Fruit fly (Drosophila melanogaster) whole organism, embryonic: Measurements from ENCODE around the gene Indy-2.
A peak's percentile ranks its signal among the peaks of the same experiment; 100 is the strongest.

Experiments used
- Asciz ChIP-seq: fragments of 200-800 bp; sonication (Bioruptor generic); optimal IDR thresholded peaks from 2 replicates; lab custom pipeline; 2017; ENCODE audit warnings: missing biosample characterization, mild to moderate bottlenecking, missing genetic modification characterization, missing genetic modification reagents
- Atf6 ChIP-seq: fragments of 200-800 bp; sonication (Bioruptor generic); IDR thresholded peaks from 2 replicates; pipeline ENCODE4 v1.3.6; 2022; ENCODE audit warnings: missing biosample characterization, missing genetic modification characterization
- BtbVII ChIP-seq: fragments of 200-800 bp; sonication (Bioruptor generic); optimal IDR thresholded peaks from 3 replicates; lab custom pipeline; 2017; ENCODE audit warnings: missing biosample characterization, mild to moderate bottlenecking, missing genetic modification characterization
- CG10209 ChIP-seq: fragments of 200-800 bp; sonication (Bioruptor generic); optimal IDR thresholded peaks from 3 replicates; lab custom pipeline; 2017; ENCODE audit warnings: missing biosample characterization, mild to moderate bottlenecking, missing genetic modification characterization, missing genetic modification reagents
- CG10274 ChIP-seq: fragments of 200-800 bp; sonication (Bioruptor generic); optimal IDR thresholded peaks from 3 replicates; lab custom pipeline; 2017; ENCODE audit warnings: missing biosample characterization, mild to moderate bottlenecking, missing genetic modification characterization
- CG10321 ChIP-seq: fragments of 200-800 bp; sonication (Bioruptor generic); IDR thresholded peaks from 2 replicates; pipeline ENCODE4 v1.3.6; 2022; ENCODE audit warnings: missing biosample characterization, missing genetic modification characterization
- CG10431 ChIP-seq: fragments of 200-800 bp; sonication (Bioruptor generic); optimal IDR thresholded peaks from 3 replicates; lab custom pipeline; 2018; ENCODE audit warnings: missing biosample characterization, mild to moderate bottlenecking, missing genetic modification characterization
- CG10543 ChIP-seq: fragments of 200-800 bp; sonication (Bioruptor generic); optimal IDR thresholded peaks from 3 replicates; lab custom pipeline; 2017; ENCODE audit warnings: missing biosample characterization, mild to moderate bottlenecking, missing genetic modification characterization, moderate library complexity
- CG12155 ChIP-seq: fragments of 200-800 bp; sonication (Bioruptor generic); optimal IDR thresholded peaks from 3 replicates; lab custom pipeline; 2016; ENCODE audit warnings: missing biosample characterization, missing genetic modification characterization
- CG12219 ChIP-seq: fragments of 200-800 bp; sonication (Bioruptor generic); optimal IDR thresholded peaks from 3 replicates; lab custom pipeline; 2018; ENCODE audit warnings: missing biosample characterization, mild to moderate bottlenecking, missing genetic modification characterization
- CG13287 ChIP-seq: fragments of 200-800 bp; sonication (Bioruptor generic); IDR thresholded peaks from 2 replicates; pipeline ENCODE4 v1.3.6; 2022; ENCODE audit warnings: missing biosample characterization, missing genetic modification characterization; ENCODE audit not compliant: partially characterized antibody
- CG14014 ChIP-seq: fragments of 200-800 bp; sonication (Bioruptor generic); IDR thresholded peaks from 2 replicates; pipeline ENCODE4 v1.3.6; 2022; ENCODE audit warnings: missing biosample characterization, missing genetic modification characterization
- CG1602 ChIP-seq: fragments of 200-800 bp; sonication (Bioruptor generic); optimal IDR thresholded peaks from 3 replicates; lab custom pipeline; 2016; ENCODE audit warnings: missing biosample characterization, missing genetic modification characterization
- CG17361 ChIP-seq: fragments of 200-800 bp; sonication (Bioruptor generic); IDR thresholded peaks from 3 replicates; pipeline ENCODE4 v1.3.6; 2022; ENCODE audit warnings: missing biosample characterization, missing genetic modification characterization
- CG17829 ChIP-seq: fragments of 200-800 bp; optimal IDR thresholded peaks from 2 replicates; lab custom pipeline; 2019; ENCODE audit warnings: missing biosample characterization, mild to moderate bottlenecking, missing genetic modification characterization, moderate library complexity
- CG17912 ChIP-seq: fragments of 200-800 bp; sonication (Bioruptor generic); optimal IDR thresholded peaks from 2 replicates; lab custom pipeline; 2018; ENCODE audit warnings: missing biosample characterization, mild to moderate bottlenecking, missing genetic modification characterization
- CG2202 ChIP-seq: fragments of 200-800 bp; sonication (Bioruptor generic); optimal IDR thresholded peaks from 2 replicates; lab custom pipeline; 2018; ENCODE audit warnings: missing biosample characterization, mild to moderate bottlenecking, missing genetic modification characterization
- CG4820 ChIP-seq: fragments of 200-800 bp; sonication (Bioruptor generic); optimal IDR thresholded peaks from 3 replicates; lab custom pipeline; 2016; ENCODE audit warnings: missing biosample characterization, missing genetic modification characterization
- CG6272 ChIP-seq: fragments of 200-800 bp; sonication (Bioruptor generic); IDR thresholded peaks from 2 replicates; pipeline ENCODE4 v1.3.6; 2022; ENCODE audit warnings: missing biosample characterization, missing genetic modification characterization
- CG8290 ChIP-seq, 3 experiments: fragments of 200-800 bp; sonication (Bioruptor generic); optimal IDR thresholded peaks; 2 replicates each; lab custom pipeline; 2016 to 2019; ENCODE audit warnings: missing biosample characterization in 3 of 3, missing genetic modification characterization in 3 of 3, mild to moderate bottlenecking in 2 of 3, moderate library complexity in 1 of 3
- CG8944 ChIP-seq: fragments of 200-800 bp; sonication (Bioruptor generic); optimal IDR thresholded peaks from 3 replicates; lab custom pipeline; 2016; ENCODE audit warnings: missing biosample characterization, missing genetic modification characterization
- Chrac-16 ChIP-seq: fragments of 200-800 bp; sonication (Bioruptor generic); optimal IDR thresholded peaks from 3 replicates; lab custom pipeline; 2016; ENCODE audit warnings: missing biosample characterization, missing genetic modification characterization
- Ets65A ChIP-seq: fragments of 200-800 bp; sonication (Bioruptor generic); peaks from one replicate; lab custom pipeline; 2016; ENCODE audit warnings: missing biosample characterization, missing genetic modification characterization
- H15 ChIP-seq: fragments of 200-800 bp; sonication (Bioruptor generic); IDR thresholded peaks from 3 replicates; pipeline ENCODE4 v1.3.6; 2022; ENCODE audit warnings: missing biosample characterization, missing genetic modification characterization
- HLH54F ChIP-seq: fragments of 200-800 bp; sonication (Bioruptor generic); optimal IDR thresholded peaks from 3 replicates; lab custom pipeline; 2016; ENCODE audit warnings: missing biosample characterization, missing genetic modification characterization
- Max ChIP-seq: fragments of 200-800 bp; sonication (Bioruptor generic); optimal IDR thresholded peaks from 2 replicates; lab custom pipeline; 2016; ENCODE audit warnings: missing biosample characterization, mild to moderate bottlenecking, missing genetic modification characterization
- Nf-YB ChIP-seq: fragments of 200-800 bp; sonication (Bioruptor generic); optimal IDR thresholded peaks from 3 replicates; lab custom pipeline; 2019; ENCODE audit warnings: missing biosample characterization, mild to moderate bottlenecking, missing genetic modification characterization, moderate library complexity
- NfI ChIP-seq: fragments of 200-800 bp; sonication (Bioruptor generic); optimal IDR thresholded peaks from 3 replicates; lab custom pipeline; 2018; ENCODE audit warnings: missing biosample characterization, mild to moderate bottlenecking, missing genetic modification characterization, moderate library complexity
- Ptx1 ChIP-seq: fragments of 200-800 bp; sonication (Bioruptor generic); IDR thresholded peaks from 2 replicates; pipeline ENCODE4 v1.3.6; 2022; ENCODE audit warnings: missing biosample characterization, missing genetic modification characterization
- Sox102F ChIP-seq: fragments of 200-800 bp; sonication (Bioruptor generic); optimal IDR thresholded peaks from 2 replicates; lab custom pipeline; 2018; ENCODE audit warnings: missing biosample characterization, mild to moderate bottlenecking, missing genetic modification characterization, moderate library complexity
- Ssrp ChIP-seq: fragments of 200-800 bp; sonication (Bioruptor generic); optimal IDR thresholded peaks from 2 replicates; lab custom pipeline; 2018; ENCODE audit warnings: missing biosample characterization, mild to moderate bottlenecking, missing genetic modification characterization, moderate library complexity
- Trl ChIP-seq, 3 experiments: fragments of >200 bp in 2 of 3; fragments of 200-800 bp in 1 of 3; sonication (Bioruptor generic) in 1 of 3; optimal IDR thresholded peaks; 2 replicates in 1 of 3; 3 replicates in 2 of 3; lab custom pipeline; 2016 to 2017; ENCODE audit warnings: missing biosample characterization in 1 of 3, missing genetic modification characterization in 1 of 3
- YL-1 ChIP-seq: fragments of 200-800 bp; sonication (Bioruptor generic); optimal IDR thresholded peaks from 3 replicates; lab custom pipeline; 2017; ENCODE audit warnings: missing biosample characterization, mild to moderate bottlenecking, missing genetic modification characterization
- az2 ChIP-seq: fragments of 200-800 bp; sonication (Bioruptor generic); optimal IDR thresholded peaks from 3 replicates; lab custom pipeline; 2016; ENCODE audit warnings: missing biosample characterization, missing genetic modification characterization
- chm ChIP-seq: fragments of 200-800 bp; sonication (Bioruptor generic); IDR thresholded peaks from 2 replicates; pipeline ENCODE4 v1.3.6; 2022; ENCODE audit warnings: missing biosample characterization, missing genetic modification characterization
- klu ChIP-seq: fragments of 200-800 bp; sonication (Bioruptor generic); IDR thresholded peaks from 2 replicates; pipeline ENCODE4 v1.3.6; 2022; ENCODE audit warnings: missing biosample characterization, missing genetic modification characterization
- kni ChIP-seq: fragments of 200-800 bp; sonication (Bioruptor generic); optimal IDR thresholded peaks from 3 replicates; lab custom pipeline; 2017; ENCODE audit warnings: mild to moderate bottlenecking, missing biosample characterization, missing genetic modification reagents, missing genetic modification characterization
- knrl ChIP-seq: fragments of 200-800 bp; sonication (Bioruptor generic); IDR thresholded peaks from 3 replicates; pipeline ENCODE4 v1.3.6; 2022; ENCODE audit warnings: missing biosample characterization, missing genetic modification characterization; ENCODE audit not compliant: partially characterized antibody
- pan ChIP-seq, 4 experiments: fragments of >200 bp in 3 of 4; fragments of 200-800 bp in 1 of 4; sonication (Bioruptor generic) in 1 of 4; optimal IDR thresholded peaks in 3 of 4; IDR thresholded peaks in 1 of 4; 2 replicates each; pipeline versions ENCODE4 v1.3.6 to Lab custom; 2017 to 2022; ENCODE audit warnings: missing biosample characterization in 2 of 4, missing genetic modification characterization in 2 of 4, mixed read lengths in 1 of 4
- pzg ChIP-seq: fragments of 200-800 bp; sonication (Bioruptor generic); optimal IDR thresholded peaks from 3 replicates; lab custom pipeline; 2018; ENCODE audit warnings: missing biosample characterization, mild to moderate bottlenecking, missing genetic modification characterization, moderate library complexity
- row ChIP-seq: fragments of 200-800 bp; sonication (Bioruptor generic); IDR thresholded peaks from 3 replicates; pipeline ENCODE4 v1.3.6; 2022; ENCODE audit warnings: missing biosample characterization, missing genetic modification characterization
- scrt ChIP-seq: fragments of 200-800 bp; sonication (Bioruptor generic); optimal IDR thresholded peaks from 2 replicates; lab custom pipeline; 2018; ENCODE audit warnings: missing biosample characterization, mild to moderate bottlenecking, missing genetic modification characterization, moderate library complexity
- ssp ChIP-seq: fragments of 200-800 bp; sonication (Bioruptor generic); IDR thresholded peaks from 2 replicates; pipeline ENCODE4 v1.3.6; 2022; ENCODE audit warnings: missing biosample characterization, missing genetic modification characterization
- stwl ChIP-seq: fragments of 200-800 bp; sonication (Bioruptor generic); optimal IDR thresholded peaks from 3 replicates; lab custom pipeline; 2018; ENCODE audit warnings: missing biosample characterization, mild to moderate bottlenecking, missing genetic modification characterization, moderate library complexity
- twi ChIP-seq: fragments of 200-800 bp; optimal IDR thresholded peaks from 2 replicates; lab custom pipeline; 2019; ENCODE audit warnings: missing biosample characterization, mild to moderate bottlenecking, missing genetic modification characterization, moderate library complexity
- zen2 ChIP-seq: fragments of 200-800 bp; sonication (Bioruptor generic); IDR thresholded peaks from 3 replicates; pipeline ENCODE4 v1.3.6; 2022; ENCODE audit warnings: missing biosample characterization, missing genetic modification characterization; ENCODE audit not compliant: partially characterized antibody
- zfh2 ChIP-seq: fragments of 200-800 bp; sonication (Bioruptor generic); optimal IDR thresholded peaks from 2 replicates; lab custom pipeline; 2016; ENCODE audit warnings: missing biosample characterization, missing genetic modification characterization

Indy-2 gene

DNA sequence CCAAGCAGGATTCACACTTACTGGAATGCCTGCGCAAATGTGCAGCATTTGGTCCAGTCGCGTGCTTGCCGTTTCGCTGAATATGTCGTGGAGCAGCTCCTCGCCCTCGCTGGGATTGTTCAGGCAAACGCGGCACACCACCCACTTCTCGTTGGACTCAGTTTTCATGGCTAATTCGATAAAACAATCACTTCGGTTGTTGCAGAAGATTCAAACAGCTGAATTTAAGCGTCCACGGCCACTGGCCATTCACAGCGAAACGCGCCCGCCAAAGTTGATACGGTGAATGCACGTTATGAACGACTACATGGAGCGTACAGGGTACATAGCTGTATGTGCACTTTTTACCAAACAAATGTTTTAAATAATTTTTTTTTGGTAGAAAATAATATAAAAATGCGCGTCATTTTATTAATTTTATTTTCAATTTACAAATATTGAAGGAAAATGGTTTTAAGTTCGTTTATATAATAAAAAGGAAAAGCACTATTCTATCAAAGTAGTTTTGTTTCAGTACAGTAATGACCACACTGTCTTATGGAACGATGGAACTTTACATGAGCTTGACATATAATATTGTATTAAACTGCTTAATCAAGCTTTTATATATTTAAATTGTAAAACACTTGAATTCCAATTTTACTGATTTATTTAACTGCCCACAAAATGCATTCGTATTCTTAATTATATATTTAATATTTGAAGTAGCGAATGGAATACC, 11.4 kb upstream of the Indy-2 start, which contains the start of gene trem (continued):
- TF ChIP-seq ssp (GFP tag; lab: Robert Waterston, UW) (peak; percentile 75; the same call in 1 of the 2 replicates), CG8944 (GFP tag; lab: Kevin White, UChicago) (peak; percentile 31), knrl (GFP tag; lab: Robert Waterston, UW) (no peak), CG10209 (GFP tag; lab: Kevin White, UChicago) (peak; percentile 70), Ptx1 (GFP tag; lab: Robert Waterston, UW) (peak; percentile 80), H15 (peak; percentile 33; the same call in 1 of the 3 replicates), Asciz (GFP tag; lab: Kevin White, UChicago) (no peak), Atf6 (GFP tag; lab: Robert Waterston, UW) (peak; percentile 47; the same call in 1 of the 2 replicates), zfh2 (GFP tag; lab: Kevin White, UChicago) (peak; percentile 62), stwl (tag; lab: Kevin White, UChicago) (peak; percentile 15), HLH54F (GFP tag; lab: Kevin White, UChicago) (peak; percentile 54), chm (GFP tag; lab: Robert Waterston, UW) (no peak), YL-1 (GFP tag; lab: Kevin White, UChicago) (peak; percentile 51), CG12155 (GFP tag; lab: Kevin White, UChicago) (peak; percentile 74), CG6272 (GFP tag; lab: Robert Waterston, UW) (peak; percentile 75), scrt (GFP tag; lab: Kevin White, UChicago) (no peak), pzg (GFP tag; lab: Kevin White, UChicago) (peak; percentile 24), BtbVII (GFP tag; lab: Kevin White, UChicago) (peak; percentile 56), row (GFP tag; lab: Robert Waterston, UW) (peak; percentile 97), NfI (GFP tag; lab: Kevin White, UChicago) (peak; percentile 66), CG1602 (GFP tag; lab: Kevin White, UChicago) (peak; percentile 79), klu (GFP tag; lab: Robert Waterston, UW) (peak; percentile 75), zen2 (GFP tag; lab: Robert Waterston, UW) (no peak), CG8290 (GFP tag; optimal IDR thresholded peaks at IDR 0.05; lab: Kevin White, UChicago) (peak; percentile 49), CG8290 (tag; optimal IDR thresholded peaks at IDR 0.05; lab: Kevin White, UChicago) (no peak), CG17912 (GFP tag; lab: Kevin White, UChicago) (no peak), Max (GFP tag; lab: Kevin White, UChicago) (peak; percentile 58), Ssrp (tag; lab: Kevin White, UChicago) (peak; percentile 81), CG10543 (GFP tag; lab: Kevin White, UChicago) (peak; percentile 78), CG17361 (GFP tag; lab: Robert Waterston, UW) (peak; percentile 95), CG2202 (tag; lab: Kevin White, UChicago) (peak; percentile 28), CG13287 (0 out of 2 replicates have a peak, but pooled peaks have one; percentile 8), az2 (peak; percentile 73), Ets65A (peak; percentile 96), CG17829 (tag; lab: Kevin White, UChicago) (peak; percentile 68), CG10274 (peak; percentile 38), Nf-YB (GFP tag; lab: Kevin White, UChicago) (peak; percentile 45), Trl (optimal IDR thresholded peaks at IDR 0.05; lab: Kevin White, UChicago) (no peak), Trl (GFP tag; optimal IDR thresholded peaks at IDR 0.05; lab: Kevin White, UChicago) (peak; percentile 37), CG4820 (GFP tag; lab: Kevin White, UChicago) (peak; percentile 64), CG10431 (GFP tag; lab: Kevin White, UChicago) (peak; percentile 66), Chrac-16 (GFP tag; lab: Kevin White, UChicago) (peak; percentile 67), CG14014 (GFP tag; lab: Robert Waterston, UW) (peak; percentile 30; the same call in 1 of the 2 replicates), pan (optimal IDR thresholded peaks at IDR 0.05; lab: Kevin White, UChicago) (no peak), pan (GFP tag; optimal IDR thresholded peaks at IDR 0.05 in 1 of 2, IDR thresholded peaks at IDR 0.05 in 1 of 2) (peak in 1 of 2 experiments; percentile 69), kni (GFP tag; lab: Kevin White, UChicago) (no peak), twi (peak; percentile 67), CG10321 (no peak), CG12219 (GFP tag; lab: Kevin White, UChicago) (peak; percentile 20), Sox102F (GFP tag; lab: Kevin White, UChicago) (peak; percentile 64)
